Worm (Caenorhabditis elegans) whole organism, L3 larva: ENCODE data around the gene ceh-37.

ENCODE experiments used
- R02D3.7 ChIP-seq: fragments of 150-350 bp; optimal IDR thresholded peaks from 2 replicates; lab custom pipeline; 2014; ENCODE audit warnings: missing biosample characterization, missing genetic modification characterization
- ZK546.5 ChIP-seq: sonication (generic microtip); optimal IDR thresholded peaks from 2 replicates; lab custom pipeline; 2017; ENCODE audit warnings: missing biosample characterization, missing genetic modification characterization
- ama-1 ChIP-seq: fragments of 150-350 bp; optimal IDR thresholded peaks from 2 replicates; lab custom pipeline; 2018
- fkh-10 ChIP-seq: sonication (generic microtip); optimal IDR thresholded peaks from 2 replicates; lab custom pipeline; 2017; ENCODE audit warnings: missing biosample characterization, missing genetic modification reagents, missing genetic modification characterization
- lin-15B ChIP-seq: fragments of 150-350 bp; optimal IDR thresholded peaks from 2 replicates; lab custom pipeline; 2014; ENCODE audit warnings: missing biosample characterization, missing genetic modification characterization
- nfya-1 ChIP-seq: sonication (generic microtip); optimal IDR thresholded peaks from 2 replicates; lab custom pipeline; 2017; ENCODE audit warnings: missing genetic modification characterization, mild to moderate bottlenecking, missing compliant biosample characterization, antibody characterized with exemption, moderate library complexity; ENCODE audit not compliant: insufficient read depth
- nhr-12 ChIP-seq: fragments of 150-350 bp; optimal IDR thresholded peaks from 2 replicates; lab custom pipeline; 2014; ENCODE audit warnings: missing biosample characterization, missing genetic modification characterization
- nhr-77 ChIP-seq: fragments of 150-350 bp; optimal IDR thresholded peaks from 2 replicates; lab custom pipeline; 2014; ENCODE audit warnings: missing biosample characterization, missing genetic modification characterization
- unc-39 ChIP-seq: sonication (generic microtip); optimal IDR thresholded peaks from 4 replicates; lab custom pipeline; 2017; ENCODE audit warnings: missing biosample characterization, missing genetic modification characterization
- zag-1 ChIP-seq: fragments of 150-350 bp; optimal IDR thresholded peaks from 2 replicates; lab custom pipeline; 2014; ENCODE audit warnings: missing biosample characterization, missing genetic modification characterization

DNA sequence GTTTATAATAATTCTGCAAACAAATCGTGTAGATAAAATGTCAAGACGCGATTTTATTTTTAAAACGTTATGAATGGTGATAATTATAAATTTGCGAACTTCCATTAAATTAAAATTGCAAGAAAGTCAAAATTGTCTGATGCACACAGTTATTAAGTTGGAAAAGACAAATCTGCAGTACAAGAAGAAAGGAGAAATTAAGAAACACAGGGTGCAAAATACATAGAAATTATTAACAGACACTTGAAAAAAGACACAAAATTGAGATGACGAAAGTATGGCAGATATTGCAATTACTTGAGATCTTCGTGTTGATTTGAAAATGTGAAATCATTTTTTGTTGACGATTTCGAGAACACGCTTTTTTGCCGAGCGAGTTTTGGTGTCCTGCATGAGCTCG, 33.7 kb upstream of the ceh-37 start:
- TF ChIP-seq fkh-10 (GFP tag; lab: Kevin White, UChicago) (no peak), nhr-12 (no peak), lin-15B (tag; lab: Kevin White, UChicago) (no peak), ama-1 (lab: Kevin White, UChicago) (no peak), R02D3.7 (tag; lab: Kevin White, UChicago) (no peak), ZK546.5 (tag; lab: Kevin White, UChicago) (no peak), zag-1 (tag; lab: Kevin White, UChicago) (no peak), nfya-1 (tag; lab: Kevin White, UChicago) (no peak), nhr-77 (tag; lab: Kevin White, UChicago) (no peak), unc-39 (no peak)
